Worm (Caenorhabditis elegans) whole organism, L2 larva: Measurements from ENCODE around the gene F01D4.8.

Experiments
- R02D3.7 ChIP-seq: fragments of 150-350 bp; optimal IDR thresholded peaks from 2 replicates; lab custom pipeline; 2014; ENCODE audit warnings: missing biosample characterization, missing genetic modification characterization
- Y55F3AM.14 ChIP-seq: fragments of 200-800 bp; sonication (Bioruptor generic); optimal IDR thresholded peaks from 2 replicates; lab custom pipeline; 2018; ENCODE audit warnings: mild to moderate bottlenecking, missing genetic modification characterization, missing compliant biosample characterization
- ZK546.5 ChIP-seq: sonication (generic microtip); optimal IDR thresholded peaks from 2 replicates; lab custom pipeline; 2017; ENCODE audit warnings: missing biosample characterization, missing genetic modification characterization
- alr-1 ChIP-seq: fragments of 150-350 bp; optimal IDR thresholded peaks from 2 replicates; lab custom pipeline; 2014; ENCODE audit warnings: missing biosample characterization, missing genetic modification characterization
- aly-2 ChIP-seq: fragments of 150-350 bp; optimal IDR thresholded peaks from 2 replicates; lab custom pipeline; 2014; ENCODE audit warnings: missing biosample characterization, missing genetic modification characterization
- ama-1 ChIP-seq: fragments of 150-350 bp; optimal IDR thresholded peaks from 2 replicates; lab custom pipeline; 2018; ENCODE audit warnings: inconsistent platforms
- ceh-16 ChIP-seq: fragments of 150-350 bp; optimal IDR thresholded peaks from 2 replicates; lab custom pipeline; 2014; ENCODE audit warnings: missing biosample characterization, missing genetic modification characterization
- ceh-82 ChIP-seq: fragments of 150-350 bp; optimal IDR thresholded peaks from 2 replicates; lab custom pipeline; 2014; ENCODE audit warnings: missing biosample characterization, missing genetic modification characterization
- crh-2 ChIP-seq: sonication (generic microtip); optimal IDR thresholded peaks from 2 replicates; lab custom pipeline; 2017; ENCODE audit warnings: missing biosample characterization, missing genetic modification characterization
- egl-27 ChIP-seq: sonication (generic microtip); optimal IDR thresholded peaks from 3 replicates; lab custom pipeline; 2017; ENCODE audit warnings: missing biosample characterization, missing genetic modification reagents, missing genetic modification characterization
- elt-1 ChIP-seq: fragments of 150-350 bp; optimal IDR thresholded peaks from 2 replicates; lab custom pipeline; 2014; ENCODE audit warnings: missing biosample characterization, missing genetic modification characterization
- fos-1 ChIP-seq: fragments of 150-350 bp; optimal IDR thresholded peaks from 2 replicates; lab custom pipeline; 2014; ENCODE audit warnings: missing biosample characterization, missing genetic modification characterization
- gmeb-1 ChIP-seq: fragments of 150-350 bp; optimal IDR thresholded peaks from 2 replicates; lab custom pipeline; 2014; ENCODE audit warnings: missing biosample characterization, missing genetic modification characterization
- lin-13 ChIP-seq: fragments of 150-350 bp; optimal IDR thresholded peaks from 2 replicates; lab custom pipeline; 2014; ENCODE audit warnings: missing biosample characterization, missing genetic modification reagents, missing genetic modification characterization
- lin-39 ChIP-seq: fragments of 150-350 bp; optimal IDR thresholded peaks from 2 replicates; lab custom pipeline; 2014; ENCODE audit warnings: missing biosample characterization, missing genetic modification reagents, missing genetic modification characterization
- lsy-2 ChIP-seq, 2 experiments: fragments of 150-350 bp in 1 of 2; sonication (generic microtip) in 1 of 2; optimal IDR thresholded peaks; 2 replicates each; lab custom pipeline; 2014 to 2017; ENCODE audit warnings: missing biosample characterization in 2 of 2, missing genetic modification characterization in 2 of 2
- mbf-1 ChIP-seq: sonication (generic microtip); optimal IDR thresholded peaks from 2 replicates; lab custom pipeline; 2017; ENCODE audit warnings: missing biosample characterization, missing genetic modification characterization
- mdl-1 ChIP-seq, 2 experiments: fragments of 150-350 bp in 1 of 2; sonication (generic microtip) in 1 of 2; optimal IDR thresholded peaks; 2 replicates each; lab custom pipeline; 2017; ENCODE audit warnings: missing biosample characterization in 2 of 2, missing genetic modification characterization in 2 of 2
- nhr-10 ChIP-seq: sonication (generic microtip); optimal IDR thresholded peaks from 2 replicates; lab custom pipeline; 2017; ENCODE audit warnings: missing biosample characterization, missing genetic modification characterization
- nhr-11 ChIP-seq: fragments of 150-350 bp; optimal IDR thresholded peaks from 2 replicates; lab custom pipeline; 2014; ENCODE audit warnings: missing biosample characterization, missing genetic modification characterization
- nhr-12 ChIP-seq: fragments of 150-350 bp; optimal IDR thresholded peaks from 2 replicates; lab custom pipeline; 2014; ENCODE audit warnings: missing biosample characterization, missing genetic modification characterization
- nhr-129 ChIP-seq: fragments of 150-350 bp; optimal IDR thresholded peaks from 2 replicates; lab custom pipeline; 2014; ENCODE audit warnings: missing biosample characterization, missing genetic modification characterization
- nhr-21 ChIP-seq: fragments of 150-350 bp; optimal IDR thresholded peaks from 2 replicates; lab custom pipeline; 2014; ENCODE audit warnings: missing biosample characterization, missing genetic modification characterization
- nhr-25 ChIP-seq: fragments of 150-350 bp; sonication (generic microtip); optimal IDR thresholded peaks from 3 replicates; lab custom pipeline; 2014; ENCODE audit warnings: missing biosample characterization, missing genetic modification characterization
- nhr-6 ChIP-seq: fragments of 150-350 bp; optimal IDR thresholded peaks from 2 replicates; lab custom pipeline; 2014; ENCODE audit warnings: missing biosample characterization, missing genetic modification characterization
- nhr-77 ChIP-seq: fragments of 150-350 bp; optimal IDR thresholded peaks from 2 replicates; lab custom pipeline; 2014; ENCODE audit warnings: missing biosample characterization, missing genetic modification characterization
- peb-1 ChIP-seq: fragments of 150-350 bp; optimal IDR thresholded peaks from 2 replicates; lab custom pipeline; 2014; ENCODE audit warnings: missing biosample characterization, missing genetic modification characterization
- sem-4 ChIP-seq: fragments of 150-350 bp; optimal IDR thresholded peaks from 2 replicates; lab custom pipeline; 2014; ENCODE audit warnings: missing biosample characterization, missing genetic modification reagents, missing genetic modification characterization
- sma-3 ChIP-seq: sonication (generic microtip); optimal IDR thresholded peaks from 2 replicates; lab custom pipeline; 2016; ENCODE audit warnings: missing genetic modification reagents, missing genetic modification characterization, missing compliant biosample characterization
- sma-9 ChIP-seq, 2 experiments: fragments of 150-350 bp in 1 of 2; sonication (generic microtip) in 1 of 2; optimal IDR thresholded peaks; 2 replicates each; lab custom pipeline; 2014 to 2016; ENCODE audit warnings: missing genetic modification characterization in 2 of 2, mild to moderate bottlenecking in 1 of 2, missing biosample characterization in 1 of 2, missing compliant biosample characterization in 1 of 2, missing genetic modification reagents in 1 of 2, moderate library complexity in 1 of 2
- snpc-4 ChIP-seq: fragments of 150-350 bp; optimal IDR thresholded peaks from 2 replicates; lab custom pipeline; 2014; ENCODE audit warnings: missing biosample characterization, missing genetic modification characterization
- unc-39 ChIP-seq: fragments of 150-350 bp; optimal IDR thresholded peaks from 2 replicates; lab custom pipeline; 2014; ENCODE audit warnings: missing biosample characterization, missing genetic modification characterization
- unc-62 ChIP-seq: fragments of 150-350 bp; optimal IDR thresholded peaks from 2 replicates; lab custom pipeline; 2014; ENCODE audit warnings: missing biosample characterization, missing genetic modification reagents, missing genetic modification characterization
- ztf-1 ChIP-seq: fragments of 200-800 bp; sonication (Bioruptor generic); conservative IDR thresholded peaks from 2 replicates; pipeline ENCODE4 v1.3.6; 2022; ENCODE audit warnings: missing genetic modification characterization, missing compliant biosample characterization
- ztf-4 ChIP-seq: fragments of 150-350 bp; optimal IDR thresholded peaks from 2 replicates; lab custom pipeline; 2014; ENCODE audit warnings: missing biosample characterization, missing genetic modification characterization

F01D4.8 gene

DNA sequence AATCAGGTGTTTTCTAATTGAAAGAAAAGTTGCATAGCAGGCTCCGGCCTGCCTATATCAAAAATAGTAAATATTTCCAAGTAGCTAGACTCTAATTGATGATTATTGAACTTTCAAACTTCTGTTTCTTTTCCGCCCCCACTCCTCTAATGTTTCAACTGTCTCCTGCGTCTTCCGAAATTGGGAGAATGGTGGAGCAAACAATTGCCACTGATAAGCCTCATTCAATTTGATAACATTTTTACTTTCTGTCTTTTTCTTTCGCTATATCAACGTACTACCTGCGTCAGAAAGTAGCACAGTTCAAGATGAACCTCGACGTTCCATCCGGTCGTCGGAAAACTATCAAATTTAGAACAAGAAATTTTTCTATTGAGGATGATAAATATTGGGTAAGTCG, 14.0 kb downstream of the F01D4.8 start, which contains the start of gene F13B12.3:
F13B12.3 (plus strand) TSS at position 223 of the 400 bp plus-strand sequence.
- peak; percentile 11 for TF ChIP-seq gmeb-1 (tag; lab: Kevin White, UChicago)
- no peak for TF ChIP-seq sem-4 (tag; lab: Kevin White, UChicago)
- TF ChIP-seq elt-1 (tag; lab: Kevin White, UChicago), result no peak
- no peak for TF ChIP-seq unc-39 (tag; lab: Kevin White, UChicago)
- peak; percentile 25 for TF ChIP-seq crh-2 (tag; lab: Kevin White, UChicago)
- TF ChIP-seq nhr-6, result no peak
- no peak for TF ChIP-seq alr-1 (tag; lab: Kevin White, UChicago)
- peak; percentile 73 for TF ChIP-seq fos-1 (tag; lab: Kevin White, UChicago)
- TF ChIP-seq sma-3 (GFP tag; lab: Kevin White, UChicago), result no peak
- no peak for TF ChIP-seq nhr-11 (tag; lab: Kevin White, UChicago)
- peak; percentile 40 for TF ChIP-seq sma-9 (GFP tag; optimal IDR thresholded peaks at IDR 0.05; lab: Kevin White, UChicago)
- TF ChIP-seq sma-9 (tag; optimal IDR thresholded peaks at IDR 0.05; lab: Kevin White, UChicago), result no peak
- TF ChIP-seq lin-39 (tag; lab: Kevin White, UChicago), result no peak
- TF ChIP-seq lin-13 (GFP tag; lab: Kevin White, UChicago), result no peak
- no peak for TF ChIP-seq R02D3.7 (tag; lab: Kevin White, UChicago)
- TF ChIP-seq egl-27 (tag; lab: Kevin White, UChicago), result no peak
- no peak for TF ChIP-seq aly-2
- TF ChIP-seq ceh-16 (tag; lab: Kevin White, UChicago), result no peak
- no peak for TF ChIP-seq unc-62 (GFP tag; lab: Kevin White, UChicago)

- TF ChIP-seq unc-39 (tag; lab: Kevin White, UChicago) (no peak), egl-27 (tag; lab: Kevin White, UChicago) (no peak), lsy-2 (tag; optimal IDR thresholded peaks at IDR 0.05; lab: Kevin White, UChicago) (no peak), crh-2 (tag; lab: Kevin White, UChicago) (no peak), nhr-21 (tag; lab: Kevin White, UChicago) (no peak)
- TF ChIP-seq, all 48 proteins: peak for 0
Measured at ce11 chrIV:10437114-10437513, 15.8 kb downstream of the F01D4.8 start.

DNA sequence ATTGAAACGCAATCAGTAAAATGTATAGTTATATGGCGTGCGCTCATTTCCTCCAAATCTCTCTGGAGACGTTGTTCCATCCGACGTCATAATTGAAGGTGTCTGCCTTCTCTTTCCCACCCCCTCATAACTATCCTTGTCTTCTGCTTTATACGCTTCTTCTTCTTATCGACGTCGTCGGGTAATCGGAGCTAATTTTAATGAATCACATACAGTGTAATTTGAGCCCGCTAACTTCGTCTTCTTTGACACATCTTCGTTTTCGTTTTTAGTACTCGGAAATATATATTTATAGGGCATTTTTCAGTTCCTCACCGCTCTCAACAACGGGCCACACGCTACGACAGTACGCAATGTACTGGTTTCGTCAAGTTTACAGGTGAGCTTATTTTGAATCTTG, 16.5 kb downstream of the F01D4.8 start, which contains the start of gene ins-1:
ins-1 (plus strand) TSS at position 301 of the 400 bp plus-strand sequence.
- no peak for TF ChIP-seq lin-13 (GFP tag; lab: Kevin White, UChicago)
- no peak for TF ChIP-seq elt-1 (tag; lab: Kevin White, UChicago)
- TF ChIP-seq nhr-129 (tag; lab: Kevin White, UChicago), result no peak
- no peak for TF ChIP-seq alr-1 (tag; lab: Kevin White, UChicago)
- no peak for TF ChIP-seq mdl-1 (tag; optimal IDR thresholded peaks at IDR 0.05; lab: Kevin White, UChicago)
- TF ChIP-seq unc-62 (GFP tag; lab: Kevin White, UChicago), result no peak
- TF ChIP-seq sem-4 (tag; lab: Kevin White, UChicago), result no peak
- TF ChIP-seq ztf-1 (GFP tag; lab: Robert Waterston, UW), result no peak
- TF ChIP-seq ceh-16 (tag; lab: Kevin White, UChicago), result no peak
- TF ChIP-seq peb-1 (tag; lab: Kevin White, UChicago), result no peak
- no peak for TF ChIP-seq egl-27 (tag; lab: Kevin White, UChicago)
- TF ChIP-seq lin-39 (tag; lab: Kevin White, UChicago), result no peak
- no peak for TF ChIP-seq nhr-10 (tag; lab: Kevin White, UChicago)
- no peak for TF ChIP-seq nhr-77 (tag; lab: Kevin White, UChicago)
- TF ChIP-seq ceh-82 (tag; lab: Kevin White, UChicago), result no peak
- no peak for TF ChIP-seq mbf-1
- TF ChIP-seq nhr-12, result no peak

DNA sequence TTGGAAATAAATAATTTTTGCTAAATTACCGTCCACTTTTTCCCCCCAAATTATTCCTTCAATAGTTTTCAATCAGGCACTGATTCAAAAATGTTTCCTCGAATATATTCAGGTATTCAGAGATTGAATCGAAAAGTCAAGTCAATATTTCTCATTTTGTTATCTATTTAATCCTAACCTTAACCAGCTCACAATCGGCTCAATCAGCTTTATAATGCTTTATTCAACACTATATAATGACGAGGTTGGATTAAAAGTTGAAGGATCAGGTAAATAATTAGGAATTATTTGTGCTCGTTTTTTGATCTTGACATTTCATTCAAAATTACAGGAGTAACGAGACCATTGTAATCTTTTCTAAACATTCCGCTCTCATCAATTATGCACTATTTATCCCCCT, 22.4 kb downstream of the F01D4.8 start:
- TF ChIP-seq nhr-25, result no peak
- TF ChIP-seq mdl-1 (tag; optimal IDR thresholded peaks at IDR 0.05; lab: Kevin White, UChicago), result no peak
- TF ChIP-seq sma-9 (GFP tag; optimal IDR thresholded peaks at IDR 0.05; lab: Kevin White, UChicago), result no peak
- no peak for TF ChIP-seq sma-9 (tag; optimal IDR thresholded peaks at IDR 0.05; lab: Kevin White, UChicago)
- TF ChIP-seq ZK546.5 (tag; lab: Kevin White, UChicago), result no peak
- no peak for TF ChIP-seq elt-1 (tag; lab: Kevin White, UChicago)
- TF ChIP-seq peb-1 (tag; lab: Kevin White, UChicago), result no peak
- no peak for TF ChIP-seq nhr-6
- TF ChIP-seq lin-13 (GFP tag; lab: Kevin White, UChicago), result no peak
- TF ChIP-seq nhr-12, result no peak
- no peak for TF ChIP-seq fos-1 (tag; lab: Kevin White, UChicago)
- TF ChIP-seq ama-1 (lab: Kevin White, UChicago), result no peak
- TF ChIP-seq ceh-82 (tag; lab: Kevin White, UChicago), result no peak
- no peak for TF ChIP-seq Y55F3AM.14 (GFP tag; lab: Kevin White, UChicago)
- no peak for TF ChIP-seq snpc-4 (tag; lab: Kevin White, UChicago)
- no peak for TF ChIP-seq ztf-4 (tag; lab: Kevin White, UChicago)
- no peak for TF ChIP-seq ceh-16 (tag; lab: Kevin White, UChicago)
- no peak for TF ChIP-seq gmeb-1 (tag; lab: Kevin White, UChicago)
- TF ChIP-seq nhr-11 (tag; lab: Kevin White, UChicago), result no peak
- TF ChIP-seq crh-2 (tag; lab: Kevin White, UChicago), result no peak
- TF ChIP-seq mbf-1, result no peak
